Worm (Caenorhabditis elegans) whole organism, mixed stage, embryonic: ENCODE data around the gene hpo-36.
A peak's percentile ranks its signal among the peaks of the same experiment; 100 is the strongest.

Source experiments
- M03D4.4 ChIP-seq: sonication (generic microtip); optimal IDR thresholded peaks from 2 replicates; lab custom pipeline; 2017; ENCODE audit warnings: mild to moderate bottlenecking, missing genetic modification characterization, missing compliant biosample characterization
- bed-3 ChIP-seq: fragments of 200-800 bp; sonication (Bioruptor generic); optimal IDR thresholded peaks from 3 replicates; lab custom pipeline; 2018; ENCODE audit warnings: mild to moderate bottlenecking, missing genetic modification characterization, moderate library complexity, missing compliant biosample characterization
- blmp-1 ChIP-seq: fragments of 150-350 bp; optimal IDR thresholded peaks from 2 replicates; lab custom pipeline; 2014; ENCODE audit warnings: missing biosample characterization, missing genetic modification characterization
- ceh-39 ChIP-seq: fragments of 150-350 bp; optimal IDR thresholded peaks from 2 replicates; lab custom pipeline; 2014; ENCODE audit warnings: missing biosample characterization, missing genetic modification characterization
- ceh-43 ChIP-seq: fragments of 200-800 bp; sonication (Bioruptor generic); optimal IDR thresholded peaks from 2 replicates; lab custom pipeline; 2018; ENCODE audit warnings: mild to moderate bottlenecking, missing genetic modification characterization, moderate library complexity, missing compliant biosample characterization
- ceh-83 ChIP-seq: fragments of 200-800 bp; sonication (Bioruptor generic); optimal IDR thresholded peaks from 2 replicates; lab custom pipeline; 2018; ENCODE audit warnings: mild to moderate bottlenecking, missing genetic modification characterization, missing compliant biosample characterization
- ces-1 ChIP-seq: fragments of 150-350 bp; optimal IDR thresholded peaks from 2 replicates; lab custom pipeline; 2014; ENCODE audit warnings: missing biosample characterization, missing genetic modification reagents, missing genetic modification characterization
- cnd-1 ChIP-seq: fragments of 200-800 bp; sonication (Bioruptor generic); optimal IDR thresholded peaks from 2 replicates; lab custom pipeline; 2018; ENCODE audit warnings: mild to moderate bottlenecking, missing genetic modification characterization, missing compliant biosample characterization
- drap-1 ChIP-seq: fragments of 200-800 bp; sonication (Bioruptor generic); optimal IDR thresholded peaks from 3 replicates; lab custom pipeline; 2018; ENCODE audit warnings: mild to moderate bottlenecking, missing genetic modification characterization, missing compliant biosample characterization
- elt-1 ChIP-seq: sonication (generic microtip); optimal IDR thresholded peaks from 2 replicates; lab custom pipeline; 2017; ENCODE audit warnings: missing genetic modification characterization, mild to moderate bottlenecking, missing compliant biosample characterization, antibody characterized with exemption, moderate library complexity, borderline replicate concordance; ENCODE audit not compliant: insufficient read depth
- elt-3 ChIP-seq: fragments of 150-350 bp; optimal IDR thresholded peaks from 2 replicates; lab custom pipeline; 2014; ENCODE audit warnings: missing biosample characterization, missing genetic modification characterization
- flh-1 ChIP-seq: fragments of 200-800 bp; sonication (Bioruptor generic); optimal IDR thresholded peaks from 2 replicates; lab custom pipeline; 2018; ENCODE audit warnings: mild to moderate bottlenecking, missing genetic modification characterization, moderate library complexity, missing compliant biosample characterization
- ham-2 ChIP-seq: fragments of 200-800 bp; sonication (Bioruptor generic); optimal IDR thresholded peaks from 2 replicates; lab custom pipeline; 2018; ENCODE audit warnings: mild to moderate bottlenecking, missing genetic modification characterization, missing compliant biosample characterization
- hlh-1 ChIP-seq: fragments of 150-350 bp; optimal IDR thresholded peaks from 2 replicates; lab custom pipeline; 2014; ENCODE audit warnings: missing biosample characterization, missing genetic modification reagents, missing genetic modification characterization
- lin-13 ChIP-seq: fragments of 150-350 bp; optimal IDR thresholded peaks from 2 replicates; lab custom pipeline; 2014; ENCODE audit warnings: missing biosample characterization, missing genetic modification characterization
- lin-32 ChIP-seq: fragments of 200-800 bp; sonication (Bioruptor generic); optimal IDR thresholded peaks from 2 replicates; lab custom pipeline; 2018; ENCODE audit warnings: mild to moderate bottlenecking, missing genetic modification characterization, missing compliant biosample characterization
- lsy-2 ChIP-seq: fragments of 150-350 bp; optimal IDR thresholded peaks from 2 replicates; lab custom pipeline; 2014; ENCODE audit warnings: missing biosample characterization, missing genetic modification characterization
- mep-1 ChIP-seq: fragments of 150-350 bp; optimal IDR thresholded peaks from 2 replicates; lab custom pipeline; 2017; ENCODE audit warnings: missing biosample characterization, missing genetic modification reagents, missing genetic modification characterization, inconsistent platforms
- nhr-12 ChIP-seq: fragments of 150-350 bp; optimal IDR thresholded peaks from 2 replicates; lab custom pipeline; 2014; ENCODE audit warnings: missing biosample characterization, missing genetic modification characterization
- nhr-2 ChIP-seq: fragments of 150-350 bp; optimal IDR thresholded peaks from 2 replicates; lab custom pipeline; 2014; ENCODE audit warnings: missing biosample characterization, missing genetic modification characterization
- nhr-28 ChIP-seq: fragments of 150-350 bp; optimal IDR thresholded peaks from 2 replicates; lab custom pipeline; 2014; ENCODE audit warnings: missing biosample characterization, missing genetic modification characterization
- nhr-76 ChIP-seq: sonication (generic microtip); optimal IDR thresholded peaks from 2 replicates; lab custom pipeline; 2017; ENCODE audit warnings: missing biosample characterization, missing genetic modification characterization
- pha-4 ChIP-seq: fragments of 150-350 bp; optimal IDR thresholded peaks from 2 replicates; lab custom pipeline; 2018; ENCODE audit warnings: missing biosample characterization, missing genetic modification reagents, missing genetic modification characterization
- sem-2 ChIP-seq: fragments of 200-800 bp; sonication (Bioruptor generic); optimal IDR thresholded peaks from 2 replicates; lab custom pipeline; 2018; ENCODE audit warnings: mild to moderate bottlenecking, missing genetic modification characterization, missing compliant biosample characterization
- snpc-4 ChIP-seq: fragments of 150-350 bp; optimal IDR thresholded peaks from 2 replicates; lab custom pipeline; 2014; ENCODE audit warnings: missing biosample characterization, missing genetic modification characterization
- sptf-1 ChIP-seq: sonication (generic microtip); optimal IDR thresholded peaks from 2 replicates; lab custom pipeline; 2017; ENCODE audit warnings: mild to moderate bottlenecking, missing genetic modification characterization, moderate library complexity, missing compliant biosample characterization
- tbx-8 ChIP-seq: fragments of 200-800 bp; sonication (Bioruptor generic); optimal IDR thresholded peaks from 2 replicates; lab custom pipeline; 2018; ENCODE audit warnings: mild to moderate bottlenecking, missing genetic modification characterization, moderate library complexity, missing compliant biosample characterization
- unc-120 ChIP-seq: sonication (generic microtip); optimal IDR thresholded peaks from 2 replicates; lab custom pipeline; 2017; ENCODE audit warnings: missing genetic modification characterization, missing compliant biosample characterization; ENCODE audit not compliant: poor library complexity, severe bottlenecking
- unc-39 ChIP-seq: fragments of 150-350 bp; optimal IDR thresholded peaks from 2 replicates; lab custom pipeline; 2014; ENCODE audit warnings: missing biosample characterization, missing genetic modification characterization
- unc-62 ChIP-seq: fragments of 150-350 bp; optimal IDR thresholded peaks from 2 replicates; lab custom pipeline; 2014; ENCODE audit warnings: missing biosample characterization, missing genetic modification reagents, missing genetic modification characterization
- zip-8 ChIP-seq: fragments of 150-350 bp; optimal IDR thresholded peaks from 2 replicates; lab custom pipeline; 2014; ENCODE audit warnings: missing biosample characterization, missing genetic modification characterization
- ztf-11 ChIP-seq: fragments of 150-350 bp; optimal IDR thresholded peaks from 2 replicates; lab custom pipeline; 2014; ENCODE audit warnings: missing biosample characterization, missing genetic modification characterization

Gene hpo-36

ce11 chrV:3704688-3705087 is 34.5 kb downstream of the hpo-36 start, which contains the start of gene lin-40:
Gene lin-40 (plus strand): TSS chrV:3704988.
- TF ChIP-seq lsy-2 (tag; lab: Kevin White, UChicago): no peak
- no peak for TF ChIP-seq lin-13 (tag; lab: Kevin White, UChicago)
- no peak for TF ChIP-seq unc-120 (tag; lab: Kevin White, UChicago)
- no peak for TF ChIP-seq blmp-1 (tag; lab: Kevin White, UChicago)
- no peak for TF ChIP-seq zip-8 (tag; lab: Kevin White, UChicago)
- no peak for TF ChIP-seq ceh-43 (GFP tag; lab: Kevin White, UChicago)
- no peak for TF ChIP-seq M03D4.4 (tag; lab: Kevin White, UChicago)
- TF ChIP-seq snpc-4 (tag; lab: Kevin White, UChicago): no peak
- TF ChIP-seq cnd-1 (tag; lab: Kevin White, UChicago): no peak
- no peak for TF ChIP-seq drap-1
- no peak for TF ChIP-seq ham-2 (GFP tag; lab: Kevin White, UChicago)
- TF ChIP-seq sem-2 (GFP tag; lab: Kevin White, UChicago): no peak
- TF ChIP-seq tbx-8 (GFP tag; lab: Kevin White, UChicago): no peak
- TF ChIP-seq elt-1 (tag; lab: Kevin White, UChicago): no peak
- no peak for TF ChIP-seq lin-32 (GFP tag; lab: Kevin White, UChicago)
- no peak for TF ChIP-seq nhr-28 (tag; lab: Kevin White, UChicago)
- TF ChIP-seq pha-4 (tag; lab: Kevin White, UChicago): no peak
- TF ChIP-seq unc-39 (tag; lab: Kevin White, UChicago): no peak
- no peak for TF ChIP-seq bed-3 (GFP tag; lab: Kevin White, UChicago)

ce11 chrV:3703888-3704287 is 35.3 kb downstream of the hpo-36 start:
- TF ChIP-seq elt-3 (no peak), hlh-1 (tag; lab: Kevin White, UChicago) (peak; percentile 11), ztf-11 (tag; lab: Kevin White, UChicago) (peak; percentile 9), unc-120 (tag; lab: Kevin White, UChicago) (peak; percentile 70), nhr-2 (tag; lab: Kevin White, UChicago) (peak; percentile 8), unc-39 (tag; lab: Kevin White, UChicago) (no peak), ham-2 (GFP tag; lab: Kevin White, UChicago) (peak; percentile 7), ces-1 (GFP tag; lab: Kevin White, UChicago) (peak; percentile 69)
- TF ChIP-seq, all 35 proteins: peak for 6

- TF ChIP-seq pha-4 (tag; lab: Kevin White, UChicago): peak; percentile 2
- TF ChIP-seq unc-39 (tag; lab: Kevin White, UChicago): no peak
- TF ChIP-seq flh-1: no peak
- TF ChIP-seq ham-2 (GFP tag; lab: Kevin White, UChicago): no peak
- no peak for TF ChIP-seq drap-1
- no peak for TF ChIP-seq mep-1 (tag; lab: Kevin White, UChicago)
Measured at ce11 chrV:3702998-3703397, 36.2 kb downstream of the hpo-36 start.

ce11 chrV:3698497-3698896 is 40.7 kb downstream of the hpo-36 start:
- no peak for TF ChIP-seq drap-1
- TF ChIP-seq sem-2 (GFP tag; lab: Kevin White, UChicago): no peak
- TF ChIP-seq snpc-4 (tag; lab: Kevin White, UChicago): no peak
- no peak for TF ChIP-seq unc-62 (GFP tag; lab: Kevin White, UChicago)
- TF ChIP-seq pha-4 (tag; lab: Kevin White, UChicago): no peak
- no peak for TF ChIP-seq nhr-12
- no peak for TF ChIP-seq lin-13 (tag; lab: Kevin White, UChicago)
- TF ChIP-seq sptf-1 (tag; lab: Kevin White, UChicago): no peak
- TF ChIP-seq nhr-76 (tag; lab: Kevin White, UChicago): no peak
- no peak for TF ChIP-seq ceh-39 (tag; lab: Kevin White, UChicago)
- TF ChIP-seq tbx-8 (GFP tag; lab: Kevin White, UChicago): no peak
- no peak for TF ChIP-seq ces-1 (GFP tag; lab: Kevin White, UChicago)
- TF ChIP-seq zip-8 (tag; lab: Kevin White, UChicago): no peak
- TF ChIP-seq ceh-83 (GFP tag; lab: Kevin White, UChicago): no peak
- TF ChIP-seq flh-1: no peak
- TF ChIP-seq unc-39 (tag; lab: Kevin White, UChicago): no peak
- TF ChIP-seq, all 35 proteins: peak for 0
